Worm (Caenorhabditis elegans) whole organism, L4 larva: ENCODE results near the gene nlp-43.

Experiments
- D1046.2 ChIP-seq: fragments of 200-800 bp; sonication (Bioruptor generic); IDR thresholded peaks from 2 replicates; pipeline ENCODE4 v1.3.6; 2022; ENCODE audit warnings: missing genetic modification characterization, missing compliant biosample characterization
- F10B5.3 ChIP-seq: sonication (generic microtip); optimal IDR thresholded peaks from 2 replicates; lab custom pipeline; 2016; ENCODE audit warnings: mild to moderate bottlenecking, missing genetic modification characterization, missing compliant biosample characterization
- F26F4.8 ChIP-seq: fragments of 200-800 bp; sonication (Bioruptor generic); conservative IDR thresholded peaks from 2 replicates; pipeline ENCODE4 v1.3.6; 2022; ENCODE audit warnings: missing genetic modification characterization, missing compliant biosample characterization
- F37D6.2 ChIP-seq: sonication (generic microtip); optimal IDR thresholded peaks from 2 replicates; lab custom pipeline; 2016; ENCODE audit warnings: mild to moderate bottlenecking, missing genetic modification characterization, missing compliant biosample characterization
- F44E2.7 ChIP-seq: fragments of 200-800 bp; sonication (Bioruptor generic); IDR thresholded peaks from 2 replicates; pipeline ENCODE4 v2.1.2; 2022; ENCODE audit warnings: missing genetic modification characterization, missing compliant biosample characterization
- F49E8.2 ChIP-seq: sonication (generic microtip); optimal IDR thresholded peaks from 2 replicates; lab custom pipeline; 2016; ENCODE audit warnings: missing compliant biosample characterization, mild to moderate bottlenecking, missing genetic modification characterization, borderline replicate concordance
- R02D3.7 ChIP-seq: fragments of 150-350 bp; sonication (generic microtip); optimal IDR thresholded peaks from 3 replicates; lab custom pipeline; 2014; ENCODE audit warnings: missing biosample characterization, missing genetic modification characterization
- T20F7.1 ChIP-seq: fragments of 200-800 bp; sonication (Bioruptor generic); optimal IDR thresholded peaks from 2 replicates; lab custom pipeline; 2018; ENCODE audit warnings: mild to moderate bottlenecking, missing genetic modification characterization, missing compliant biosample characterization
- T26A8.4 ChIP-seq: fragments of 200-800 bp; sonication (Bioruptor generic); IDR thresholded peaks from 2 replicates; pipeline ENCODE4 v1.3.6; 2022; ENCODE audit warnings: missing genetic modification characterization, missing compliant biosample characterization
- aly-2 ChIP-seq: sonication (generic microtip); optimal IDR thresholded peaks from 2 replicates; lab custom pipeline; 2018; ENCODE audit warnings: missing biosample characterization, missing genetic modification characterization
- ama-1 ChIP-seq: fragments of 150-350 bp; optimal IDR thresholded peaks from 2 replicates; lab custom pipeline; 2014; ENCODE audit warnings: inconsistent platforms, mixed read lengths
- ceh-20 ChIP-seq: fragments of 200-800 bp; sonication (Bioruptor generic); IDR thresholded peaks from 2 replicates; pipeline ENCODE4 v1.3.6; 2022; ENCODE audit warnings: missing genetic modification reagents, missing genetic modification characterization, missing compliant biosample characterization
- ceh-28 ChIP-seq: fragments of 150-350 bp; optimal IDR thresholded peaks from 2 replicates; lab custom pipeline; 2014; ENCODE audit warnings: missing biosample characterization, missing genetic modification reagents, missing genetic modification characterization
- ceh-32 ChIP-seq: sonication (generic microtip); optimal IDR thresholded peaks from 2 replicates; lab custom pipeline; 2016; ENCODE audit warnings: mild to moderate bottlenecking, missing genetic modification characterization, missing compliant biosample characterization; ENCODE audit not compliant: poor library complexity
- ceh-44 ChIP-seq: fragments of 200-800 bp; sonication (Bioruptor generic); IDR thresholded peaks from 2 replicates; pipeline ENCODE4 v1.3.6; 2022; ENCODE audit warnings: missing genetic modification reagents, missing genetic modification characterization, missing compliant biosample characterization
- cey-2 ChIP-seq: sonication (generic microtip); optimal IDR thresholded peaks from 3 replicates; lab custom pipeline; 2017; ENCODE audit warnings: missing genetic modification characterization, mild to moderate bottlenecking, missing compliant biosample characterization, antibody characterized with exemption, borderline replicate concordance; ENCODE audit not compliant: insufficient read depth
- ctbp-1 ChIP-seq: fragments of 200-800 bp; sonication (Bioruptor generic); IDR thresholded peaks from 2 replicates; pipeline ENCODE4 v1.3.6; 2022; ENCODE audit warnings: missing genetic modification reagents, missing genetic modification characterization, missing compliant biosample characterization
- daf-16 ChIP-seq, 3 experiments: sonication (generic microtip); optimal IDR thresholded peaks; 2 replicates each; lab custom pipeline; 2016 to 2017; ENCODE audit warnings: missing genetic modification characterization in 3 of 3, missing genetic modification reagents in 3 of 3, mild to moderate bottlenecking in 2 of 3, missing compliant biosample characterization in 2 of 3, missing biosample characterization in 1 of 3, moderate library complexity in 1 of 3
- daf-19 ChIP-seq: fragments of 200-800 bp; sonication (Bioruptor generic); conservative IDR thresholded peaks from 2 replicates; pipeline ENCODE4 v1.3.6; 2022; ENCODE audit warnings: missing genetic modification characterization, missing compliant biosample characterization
- dmd-9 ChIP-seq: fragments of 200-800 bp; sonication (Bioruptor generic); IDR thresholded peaks from 2 replicates; pipeline ENCODE4 v1.3.6; 2022; ENCODE audit warnings: missing genetic modification reagents, missing genetic modification characterization, missing compliant biosample characterization
- fos-1 ChIP-seq: fragments of 150-350 bp; optimal IDR thresholded peaks from 2 replicates; lab custom pipeline; 2014; ENCODE audit warnings: missing biosample characterization, missing genetic modification characterization
- gei-8 ChIP-seq: fragments of 200-800 bp; sonication (Bioruptor generic); optimal IDR thresholded peaks from 2 replicates; lab custom pipeline; 2018; ENCODE audit warnings: mild to moderate bottlenecking, missing genetic modification characterization, missing compliant biosample characterization
- hlh-11 ChIP-seq: fragments of 200-800 bp; sonication (Bioruptor generic); optimal IDR thresholded peaks from 2 replicates; lab custom pipeline; 2018; ENCODE audit warnings: mild to moderate bottlenecking, missing genetic modification characterization, missing compliant biosample characterization
- hlh-30 ChIP-seq: sonication (generic microtip); optimal IDR thresholded peaks from 2 replicates; lab custom pipeline; 2017; ENCODE audit warnings: antibody characterized with exemption, mild to moderate bottlenecking, missing genetic modification characterization, missing compliant biosample characterization; ENCODE audit not compliant: insufficient read depth
- hmg-1.1 ChIP-seq: fragments of 200-800 bp; sonication (Bioruptor generic); IDR thresholded peaks from 2 replicates; pipeline ENCODE4 v1.3.6; 2022; ENCODE audit warnings: missing genetic modification reagents, missing genetic modification characterization, missing compliant biosample characterization
- lin-1 ChIP-seq: fragments of 200-800 bp; sonication (Bioruptor generic); IDR thresholded peaks from 2 replicates; pipeline ENCODE4 v1.3.6; 2022; ENCODE audit warnings: missing genetic modification reagents, missing genetic modification characterization, missing compliant biosample characterization
- lir-3 ChIP-seq: sonication (generic microtip); optimal IDR thresholded peaks from 2 replicates; lab custom pipeline; 2016; ENCODE audit warnings: mild to moderate bottlenecking, missing genetic modification characterization, missing compliant biosample characterization
- lsy-2 ChIP-seq, 2 experiments: fragments of 150-350 bp in 1 of 2; sonication (generic microtip) in 1 of 2; optimal IDR thresholded peaks; 2 replicates each; lab custom pipeline; 2014 to 2017; ENCODE audit warnings: missing biosample characterization in 2 of 2, missing genetic modification characterization in 2 of 2
- madf-9 ChIP-seq: fragments of 200-800 bp; sonication (Bioruptor generic); conservative IDR thresholded peaks from 2 replicates; pipeline ENCODE4 v1.3.6; 2022; ENCODE audit warnings: missing genetic modification reagents, missing genetic modification characterization, missing compliant biosample characterization
- mdt-29 ChIP-seq: fragments of 200-800 bp; sonication (Bioruptor generic); IDR thresholded peaks from 2 replicates; pipeline ENCODE4 v1.3.6; 2022; ENCODE audit warnings: missing genetic modification reagents, missing genetic modification characterization, missing compliant biosample characterization
- mep-1 ChIP-seq: fragments of 150-350 bp; sonication (generic microtip); optimal IDR thresholded peaks from 3 replicates; lab custom pipeline; 2014; ENCODE audit warnings: missing biosample characterization, missing genetic modification characterization
- nhr-25 ChIP-seq: sonication (generic microtip); optimal IDR thresholded peaks from 2 replicates; lab custom pipeline; 2017; ENCODE audit warnings: missing genetic modification characterization, mild to moderate bottlenecking, missing compliant biosample characterization, antibody characterized with exemption, moderate library complexity, borderline replicate concordance; ENCODE audit not compliant: insufficient read depth
- nhr-28 ChIP-seq: fragments of 150-350 bp; optimal IDR thresholded peaks from 2 replicates; lab custom pipeline; 2014; ENCODE audit warnings: missing biosample characterization, missing genetic modification characterization
- nhr-6 ChIP-seq: fragments of 150-350 bp; optimal IDR thresholded peaks from 2 replicates; lab custom pipeline; 2014; ENCODE audit warnings: missing biosample characterization, missing genetic modification characterization
- nhr-76 ChIP-seq: fragments of 150-350 bp; optimal IDR thresholded peaks from 2 replicates; lab custom pipeline; 2014; ENCODE audit warnings: missing biosample characterization, missing genetic modification characterization
- nhr-77 ChIP-seq: fragments of 150-350 bp; optimal IDR thresholded peaks from 2 replicates; lab custom pipeline; 2014; ENCODE audit warnings: missing biosample characterization, missing genetic modification characterization
- saeg-2 ChIP-seq: fragments of 200-800 bp; sonication (Bioruptor generic); IDR thresholded peaks from 2 replicates; pipeline ENCODE4 v1.3.6; 2022; ENCODE audit warnings: missing genetic modification reagents, missing genetic modification characterization, missing compliant biosample characterization
- set-16 ChIP-seq: fragments of 200-800 bp; sonication (Bioruptor generic); IDR thresholded peaks from 2 replicates; pipeline ENCODE4 v1.3.6; 2022; ENCODE audit warnings: missing genetic modification reagents, missing genetic modification characterization, missing compliant biosample characterization
- skn-1 ChIP-seq: fragments of 150-350 bp; optimal IDR thresholded peaks from 2 replicates; lab custom pipeline; 2014; ENCODE audit warnings: missing biosample characterization, missing genetic modification characterization
- snpc-4 ChIP-seq: fragments of 150-350 bp; optimal IDR thresholded peaks from 2 replicates; lab custom pipeline; 2014; ENCODE audit warnings: missing biosample characterization, missing genetic modification characterization
- spr-1 ChIP-seq: sonication (generic microtip); optimal IDR thresholded peaks from 2 replicates; lab custom pipeline; 2016; ENCODE audit warnings: mild to moderate bottlenecking, missing genetic modification characterization, missing compliant biosample characterization
- spr-3 ChIP-seq: fragments of 200-800 bp; sonication (Bioruptor generic); optimal IDR thresholded peaks from 2 replicates; lab custom pipeline; 2018; ENCODE audit warnings: mild to moderate bottlenecking, missing genetic modification characterization, missing compliant biosample characterization
- unc-39 ChIP-seq: sonication (generic microtip); optimal IDR thresholded peaks from 2 replicates; lab custom pipeline; 2017; ENCODE audit warnings: missing biosample characterization, missing genetic modification characterization
- unc-62 ChIP-seq, 3 experiments: fragments of 150-350 bp in 1 of 3; sonication (generic microtip); optimal IDR thresholded peaks in 2 of 3; peaks in 1 of 3; 1 replicate in 1 of 3; 2 replicates in 2 of 3; lab custom pipeline; 2014 to 2017; ENCODE audit warnings: missing biosample characterization in 3 of 3, missing genetic modification characterization in 3 of 3, missing genetic modification reagents in 3 of 3, missing genotype in 1 of 3
- zfp-3 ChIP-seq: fragments of 200-800 bp; sonication (Bioruptor generic); conservative IDR thresholded peaks from 2 replicates; pipeline ENCODE4 v1.3.6; 2022; ENCODE audit warnings: missing genetic modification reagents, missing genetic modification characterization, missing compliant biosample characterization
- zip-2 ChIP-seq: fragments of 150-350 bp; optimal IDR thresholded peaks from 2 replicates; lab custom pipeline; 2014; ENCODE audit warnings: missing biosample characterization, missing genetic modification characterization
- ztf-11 ChIP-seq: fragments of 150-350 bp; optimal IDR thresholded peaks from 2 replicates; lab custom pipeline; 2014; ENCODE audit warnings: missing biosample characterization, missing genetic modification characterization

nlp-43 gene

ce11 chrIII:5080700-5081572 is 38.7 kb downstream of the nlp-43 start:
- peak; percentile 83 for TF ChIP-seq hlh-11 (tag; lab: Kevin White, UChicago)
- peak; percentile 95 for TF ChIP-seq T26A8.4 (GFP tag; lab: Robert Waterston, UW)
- TF ChIP-seq spr-3, result peak; percentile 73
- TF ChIP-seq ztf-11, result no peak
- TF ChIP-seq hmg-1.1 (GFP tag; lab: Robert Waterston, UW), result peak; percentile 93
- TF ChIP-seq nhr-6 (tag; lab: Kevin White, UChicago), result peak; percentile 46
- peak; percentile 78; the same call in 1 of the 2 replicates for TF ChIP-seq saeg-2 (GFP tag; lab: Robert Waterston, UW)
- no peak for TF ChIP-seq cey-2 (tag; lab: Kevin White, UChicago)
- peak; percentile 92 for TF ChIP-seq D1046.2 (GFP tag; lab: Robert Waterston, UW)
- peak; percentile 82 for TF ChIP-seq lir-3 (tag; lab: Kevin White, UChicago)
- peak; percentile 77 for TF ChIP-seq spr-1 (tag; lab: Kevin White, UChicago)
- 0 out of 2 replicates have a peak, but pooled peaks have one; percentile 75 for TF ChIP-seq F44E2.7 (GFP tag; lab: Robert Waterston, UW)
- TF ChIP-seq nhr-77, result no peak
- TF ChIP-seq R02D3.7, result peak; percentile 18
- peak; percentile 79 for TF ChIP-seq T20F7.1 (GFP tag; lab: Kevin White, UChicago)
- peak in 1 of 2 experiments; percentile 57 for TF ChIP-seq unc-62 (GFP tag; optimal IDR thresholded peaks at IDR 0.05 in 1 of 2; lab: Kevin White, UChicago)
- no peak for TF ChIP-seq unc-62 (tag; optimal IDR thresholded peaks at IDR 0.05; lab: Kevin White, UChicago)
- peak; percentile 76 to 83 for TF ChIP-seq daf-16 (GFP tag; optimal IDR thresholded peaks at IDR 0.05; lab: Kevin White, UChicago)
- TF ChIP-seq daf-16 (tag; optimal IDR thresholded peaks at IDR 0.05; lab: Kevin White, UChicago), result peak; percentile 56
- peak; percentile 83 for TF ChIP-seq F10B5.3 (tag; lab: Kevin White, UChicago)
- peak; percentile 86 for TF ChIP-seq mep-1 (tag; lab: Kevin White, UChicago)
- peak; percentile 61 for TF ChIP-seq nhr-25 (tag; lab: Kevin White, UChicago)
- peak; percentile 48 to 78 for TF ChIP-seq lsy-2 (tag; optimal IDR thresholded peaks at IDR 0.05; lab: Kevin White, UChicago)
- TF ChIP-seq snpc-4 (tag; lab: Kevin White, UChicago), result peak; percentile 96
- peak; percentile 73; the same call in 1 of the 2 replicates for TF ChIP-seq lin-1 (GFP tag; lab: Robert Waterston, UW)
- peak; percentile 41 for TF ChIP-seq ama-1
- peak; percentile 70 for TF ChIP-seq nhr-28 (tag; lab: Kevin White, UChicago)
- no peak for TF ChIP-seq nhr-76 (tag; lab: Kevin White, UChicago)
- TF ChIP-seq unc-39 (tag; lab: Kevin White, UChicago), result no peak
- no peak for TF ChIP-seq fos-1 (tag; lab: Kevin White, UChicago)
- peak; percentile 30 for TF ChIP-seq zip-2 (tag; lab: Kevin White, UChicago)
- peak; percentile 92 for TF ChIP-seq F26F4.8
- TF ChIP-seq mdt-29 (GFP tag; lab: Robert Waterston, UW), result peak; percentile 84; the same call in 1 of the 2 replicates
- TF ChIP-seq daf-19 (GFP tag; lab: Robert Waterston, UW), result peak; percentile 87
- TF ChIP-seq zfp-3, result peak; percentile 86
- no peak for TF ChIP-seq ceh-28 (tag; lab: Kevin White, UChicago)
- peak; percentile 90 for TF ChIP-seq gei-8
- peak; percentile 79 for TF ChIP-seq ceh-20 (GFP tag; lab: Robert Waterston, UW)
- TF ChIP-seq F49E8.2 (tag; lab: Kevin White, UChicago), result peak; percentile 93
- no peak for TF ChIP-seq aly-2 (tag; lab: Kevin White, UChicago)
- peak; percentile 18 for TF ChIP-seq hlh-30
- TF ChIP-seq set-16 (GFP tag; lab: Robert Waterston, UW), result peak; percentile 42; the same call in 1 of the 2 replicates
- peak; percentile 75 for TF ChIP-seq F37D6.2 (tag; lab: Kevin White, UChicago)
- TF ChIP-seq skn-1 (tag; lab: Kevin White, UChicago), result no peak
- peak; percentile 81 for TF ChIP-seq ceh-44
- TF ChIP-seq madf-9 (GFP tag; lab: Robert Waterston, UW), result peak; percentile 84
- peak; percentile 60 for TF ChIP-seq ceh-32
- TF ChIP-seq ctbp-1 (GFP tag; lab: Robert Waterston, UW), result peak; percentile 90
- TF ChIP-seq dmd-9 (GFP tag; lab: Robert Waterston, UW), result peak; percentile 80
